Worm (Caenorhabditis elegans) whole organism, midembryonic: ENCODE data around the gene W06D12.6.

Experiments
- flt-1 ChIP-seq: fragments of 200-800 bp; sonication (Bioruptor generic); IDR thresholded peaks from 2 replicates; pipeline ENCODE4 v1.3.6; 2022; ENCODE audit warnings: missing genetic modification characterization, missing compliant biosample characterization
- ztf-23 ChIP-seq: fragments of 200-800 bp; sonication (Bioruptor generic); IDR thresholded peaks from 2 replicates; pipeline ENCODE4 v1.3.6; 2022; ENCODE audit warnings: missing genetic modification reagents, missing genetic modification characterization, missing compliant biosample characterization

- TF ChIP-seq ztf-23 (GFP tag; lab: Robert Waterston, UW) = no peak
- TF ChIP-seq flt-1 (GFP tag; lab: Robert Waterston, UW) = no peak
These were observed 40.0 kb upstream of the W06D12.6 start, which contains the start of gene F59A1.11 for ce11 chrV:17665906-17666305.
